Fruit fly (Drosophila melanogaster) whole organism, prepupa: ENCODE data around the gene CG15530.
A peak's percentile ranks its signal among the peaks of the same experiment; 100 is the strongest.

Source experiments
- CG10669 ChIP-seq: fragments of 200-800 bp; sonication (Bioruptor generic); optimal IDR thresholded peaks from 3 replicates; lab custom pipeline; 2018; ENCODE audit warnings: missing biosample characterization, mild to moderate bottlenecking, missing genetic modification characterization, moderate library complexity
- CG11294 ChIP-seq: fragments of 200-800 bp; sonication (Bioruptor generic); IDR thresholded peaks from 2 replicates; pipeline ENCODE4 v1.3.6; 2022; ENCODE audit warnings: missing biosample characterization, missing genetic modification characterization
- CG11762 ChIP-seq: fragments of 200-800 bp; sonication (Bioruptor generic); optimal IDR thresholded peaks from 3 replicates; lab custom pipeline; 2016; ENCODE audit warnings: missing biosample characterization, missing genetic modification characterization; ENCODE audit not compliant: insufficient read depth
- CG11902 ChIP-seq: fragments of 200-800 bp; sonication (Bioruptor generic); optimal IDR thresholded peaks from 3 replicates; lab custom pipeline; 2016; ENCODE audit warnings: missing biosample characterization, missing genetic modification characterization
- CG15336 ChIP-seq: fragments of 200-800 bp; sonication (Bioruptor generic); IDR thresholded peaks from 2 replicates; pipeline ENCODE4 v1.3.6; 2022; ENCODE audit warnings: missing biosample characterization, missing genetic modification characterization
- CG1621 ChIP-seq: fragments of 200-800 bp; sonication (Bioruptor generic); optimal IDR thresholded peaks from 3 replicates; lab custom pipeline; 2018; ENCODE audit warnings: missing biosample characterization, mild to moderate bottlenecking, missing genetic modification characterization
- CG3032 ChIP-seq: fragments of 200-800 bp; optimal IDR thresholded peaks from 2 replicates; lab custom pipeline; 2019; ENCODE audit warnings: missing biosample characterization, mild to moderate bottlenecking, missing genetic modification characterization, moderate library complexity
- CG3919 ChIP-seq: fragments of 200-800 bp; sonication (Bioruptor generic); optimal IDR thresholded peaks from 3 replicates; lab custom pipeline; 2016; ENCODE audit warnings: missing biosample characterization, missing genetic modification characterization
- CG6854 ChIP-seq: fragments of 200-800 bp; sonication (Bioruptor generic); optimal IDR thresholded peaks from 2 replicates; lab custom pipeline; 2017; ENCODE audit warnings: missing biosample characterization, mild to moderate bottlenecking, missing genetic modification characterization
- CG8119 ChIP-seq: fragments of 200-800 bp; sonication (Bioruptor generic); IDR thresholded peaks from 3 replicates; pipeline ENCODE4 v1.3.6; 2022; ENCODE audit warnings: missing biosample characterization, missing genetic modification characterization
- CG8632 ChIP-seq: fragments of 200-800 bp; sonication (Bioruptor generic); optimal IDR thresholded peaks from 3 replicates; lab custom pipeline; 2016; ENCODE audit warnings: missing biosample characterization, missing genetic modification characterization
- Eip78C ChIP-seq: fragments of 200-800 bp; sonication (Bioruptor generic); peaks from one replicate; lab custom pipeline; 2016; ENCODE audit warnings: missing biosample characterization, missing genetic modification characterization
- Eip93F ChIP-seq: fragments of 200-800 bp; sonication (Bioruptor generic); optimal IDR thresholded peaks from 2 replicates; lab custom pipeline; 2016; ENCODE audit warnings: missing biosample characterization, mild to moderate bottlenecking, missing genetic modification characterization
- Ets21C ChIP-seq: fragments of 200-800 bp; sonication (Bioruptor generic); optimal IDR thresholded peaks from 3 replicates; lab custom pipeline; 2016; ENCODE audit warnings: missing biosample characterization, missing genetic modification characterization
- Ets96B ChIP-seq: fragments of 200-800 bp; optimal IDR thresholded peaks from 2 replicates; lab custom pipeline; 2019; ENCODE audit warnings: missing biosample characterization, mild to moderate bottlenecking, missing genetic modification characterization, moderate library complexity
- Gug ChIP-seq: fragments of 200-800 bp; sonication (Bioruptor generic); IDR thresholded peaks from 2 replicates; pipeline ENCODE4 v1.3.6; 2022; ENCODE audit warnings: missing biosample characterization, missing genetic modification characterization
- Hr38 ChIP-seq: sonication (Bioruptor generic); optimal IDR thresholded peaks from 2 replicates; lab custom pipeline; 2016; ENCODE audit warnings: missing biosample characterization, missing genetic modification characterization
- Hr4 ChIP-seq: fragments of 200-800 bp; sonication (Bioruptor generic); optimal IDR thresholded peaks from 3 replicates; lab custom pipeline; 2016; ENCODE audit warnings: missing biosample characterization, missing genetic modification characterization
- Lpt ChIP-seq: fragments of 200-800 bp; sonication (Bioruptor generic); optimal IDR thresholded peaks from 3 replicates; lab custom pipeline; 2016; ENCODE audit warnings: missing biosample characterization, missing genetic modification characterization
- Sox15 ChIP-seq: fragments of 200-800 bp; sonication (Bioruptor generic); optimal IDR thresholded peaks from 3 replicates; lab custom pipeline; 2016; ENCODE audit warnings: missing biosample characterization, missing genetic modification characterization
- acj6 ChIP-seq: fragments of 200-800 bp; sonication (Bioruptor generic); optimal IDR thresholded peaks from 3 replicates; lab custom pipeline; 2016; ENCODE audit warnings: missing biosample characterization, missing genetic modification characterization
- cyc ChIP-seq: fragments of 200-800 bp; sonication (Bioruptor generic); optimal IDR thresholded peaks from 3 replicates; lab custom pipeline; 2016; ENCODE audit warnings: missing biosample characterization, missing genetic modification characterization
- dsx ChIP-seq: fragments of 200-800 bp; optimal IDR thresholded peaks from 3 replicates; lab custom pipeline; 2019; ENCODE audit warnings: missing biosample characterization, mild to moderate bottlenecking, missing genetic modification characterization, moderate library complexity; ENCODE audit not compliant: poor library complexity, severe bottlenecking
- eg ChIP-seq: fragments of 200-800 bp; sonication (Bioruptor generic); IDR thresholded peaks from 3 replicates; pipeline ENCODE4 v1.3.6; 2022; ENCODE audit warnings: missing biosample characterization, missing genetic modification characterization
- fd59A ChIP-seq: fragments of 200-800 bp; sonication (Bioruptor generic); optimal IDR thresholded peaks from 2 replicates; lab custom pipeline; 2017; ENCODE audit warnings: missing biosample characterization, mild to moderate bottlenecking, missing genetic modification characterization, missing genetic modification reagents
- fkh ChIP-seq: fragments of 200-800 bp; sonication (Bioruptor generic); optimal IDR thresholded peaks from 3 replicates; lab custom pipeline; 2017; ENCODE audit warnings: missing biosample characterization, mild to moderate bottlenecking, missing genetic modification characterization, moderate library complexity
- pdm3 ChIP-seq: fragments of 200-800 bp; sonication (Bioruptor generic); optimal IDR thresholded peaks from 3 replicates; lab custom pipeline; 2016; ENCODE audit warnings: missing biosample characterization, missing genetic modification characterization
- spab ChIP-seq: fragments of 200-800 bp; sonication (Bioruptor generic); optimal IDR thresholded peaks from 2 replicates; lab custom pipeline; 2017; ENCODE audit warnings: missing biosample characterization, mild to moderate bottlenecking, missing genetic modification characterization, missing genetic modification reagents
- ss ChIP-seq, 2 experiments: fragments of 200-800 bp; sonication (Bioruptor generic); optimal IDR thresholded peaks; 2 replicates in 1 of 2; 3 replicates in 1 of 2; lab custom pipeline; 2017 to 2018; ENCODE audit warnings: mild to moderate bottlenecking in 2 of 2, missing biosample characterization in 2 of 2, missing genetic modification characterization in 2 of 2, moderate library complexity in 1 of 2
- svp ChIP-seq: fragments of 200-800 bp; sonication (Bioruptor generic); peaks from one replicate; lab custom pipeline; 2016; ENCODE audit warnings: missing biosample characterization, missing genetic modification characterization
- vri ChIP-seq: fragments of 200-800 bp; sonication (Bioruptor generic); optimal IDR thresholded peaks from 3 replicates; lab custom pipeline; 2016; ENCODE audit warnings: missing biosample characterization, mild to moderate bottlenecking, missing genetic modification characterization

CG15530 gene

dm6 chr3R:30170671-30171667 is 6.7 kb upstream of the CG15530 start, which contains the start of gene Rsod (continued):
- TF ChIP-seq fkh (GFP tag; lab: Kevin White, UChicago) (no peak), Sox15 (GFP tag; lab: Kevin White, UChicago) (peak; percentile 67), Eip93F (GFP tag; lab: Kevin White, UChicago) (peak; percentile 68), dsx (GFP tag; lab: Kevin White, UChicago) (peak; percentile 65), cyc (peak; percentile 80), CG10669 (GFP tag; lab: Kevin White, UChicago) (peak; percentile 71), CG1621 (tag; lab: Kevin White, UChicago) (peak; percentile 45), CG8632 (GFP tag; lab: Kevin White, UChicago) (peak; percentile 79), Hr4 (GFP tag; lab: Kevin White, UChicago) (peak; percentile 93), vri (GFP tag; lab: Kevin White, UChicago) (peak; percentile 74), CG3032 (tag; lab: Kevin White, UChicago) (peak; percentile 76), CG11294 (GFP tag; lab: Robert Waterston, UW) (peak; percentile 86), CG8119 (GFP tag; lab: Robert Waterston, UW) (peak; percentile 94), Lpt (GFP tag; lab: Kevin White, UChicago) (peak; percentile 90), CG3919 (GFP tag; lab: Kevin White, UChicago) (peak; percentile 92), pdm3 (GFP tag; lab: Kevin White, UChicago) (peak; percentile 87), CG6854 (GFP tag; lab: Kevin White, UChicago) (peak; percentile 53), ss (GFP tag; optimal IDR thresholded peaks at IDR 0.05; lab: Kevin White, UChicago) (peak; percentile 17 to 50), fd59A (peak; percentile 45), Hr38 (no peak), acj6 (GFP tag; lab: Kevin White, UChicago) (peak; percentile 88), CG11902 (GFP tag; lab: Kevin White, UChicago) (peak; percentile 58), svp (GFP tag; lab: Kevin White, UChicago) (peak; percentile 78), Gug (GFP tag; lab: Robert Waterston, UW) (peak; percentile 83), CG15336 (GFP tag; lab: Robert Waterston, UW) (peak; percentile 95), spab (GFP tag; lab: Kevin White, UChicago) (peak; percentile 65), CG11762 (peak; percentile 77)

dm6 chr3R:30174160-30175002 is 3.3 kb upstream of the CG15530 start, which contains the start of gene Mlc2:
Mlc2 (minus strand) TSS chr3R:30174551.
- TF ChIP-seq Ets21C (GFP tag; lab: Kevin White, UChicago) (no peak), eg (GFP tag; lab: Robert Waterston, UW) (0 out of 3 replicates have a peak, but pooled peaks have one; percentile 16)
- TF ChIP-seq, all 60 proteins: peak for 1

dm6 chr3R:30175045-30175589 is 2.6 kb upstream of the CG15530 start:
- peak; percentile 5; the same call in 1 of the 3 replicates for TF ChIP-seq eg (GFP tag; lab: Robert Waterston, UW)
- TF ChIP-seq Ets96B (tag; lab: Kevin White, UChicago) = no peak
- TF ChIP-seq Eip78C (GFP tag; lab: Kevin White, UChicago) = peak; percentile 40
